Worm (Caenorhabditis elegans) whole organism, L2 larva: ENCODE results near the gene ttbk-3.

Experiments
- alr-1 ChIP-seq: fragments of 150-350 bp; optimal IDR thresholded peaks from 2 replicates; lab custom pipeline; 2014; ENCODE audit warnings: missing biosample characterization, missing genetic modification characterization
- ama-1 ChIP-seq: fragments of 150-350 bp; optimal IDR thresholded peaks from 2 replicates; lab custom pipeline; 2018; ENCODE audit warnings: inconsistent platforms
- nhr-237 ChIP-seq: fragments of 150-350 bp; optimal IDR thresholded peaks from 2 replicates; lab custom pipeline; 2014; ENCODE audit warnings: missing biosample characterization, missing genetic modification characterization
- snpc-4 ChIP-seq: fragments of 150-350 bp; optimal IDR thresholded peaks from 2 replicates; lab custom pipeline; 2014; ENCODE audit warnings: missing biosample characterization, missing genetic modification characterization
- ztf-4 ChIP-seq: fragments of 150-350 bp; optimal IDR thresholded peaks from 2 replicates; lab custom pipeline; 2014; ENCODE audit warnings: missing biosample characterization, missing genetic modification characterization

DNA sequence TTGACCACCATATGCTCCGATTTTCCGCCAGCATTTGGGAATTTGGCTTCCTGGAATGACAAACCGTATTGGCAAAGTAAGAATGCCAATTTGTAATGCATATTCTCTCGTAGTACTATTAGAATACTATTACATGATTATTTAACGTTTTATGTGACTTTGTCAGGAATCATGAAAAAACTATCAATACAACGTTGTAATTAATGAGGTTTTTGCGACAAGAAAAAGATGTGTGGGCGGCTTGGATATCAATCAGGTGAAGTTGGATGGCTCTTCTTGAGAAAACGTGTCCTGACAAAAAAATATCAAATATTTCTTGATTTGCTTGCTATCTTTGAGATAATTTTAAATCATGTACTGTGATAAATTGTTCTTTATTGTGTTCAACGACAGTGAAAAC, 41.7 kb downstream of the ttbk-3 start, which contains the start of gene K07F5.7:
- TF ChIP-seq nhr-237 (no peak), alr-1 (tag; lab: Kevin White, UChicago) (no peak), snpc-4 (tag; lab: Kevin White, UChicago) (no peak), ztf-4 (no peak), ama-1 (lab: Kevin White, UChicago) (no peak)
